Fruit fly (Drosophila melanogaster) whole organism, prepupa: ENCODE data around the gene CG3626.

Source experiments
- Blimp-1 ChIP-seq: fragments of 200-800 bp; sonication (Bioruptor generic); optimal IDR thresholded peaks from 3 replicates; lab custom pipeline; 2017; ENCODE audit warnings: missing biosample characterization, missing genetic modification characterization, mild to moderate bottlenecking, moderate library complexity, missing genetic modification reagents
- CG11294 ChIP-seq: fragments of 200-800 bp; sonication (Bioruptor generic); IDR thresholded peaks from 2 replicates; pipeline ENCODE4 v1.3.6; 2022; ENCODE audit warnings: missing biosample characterization, missing genetic modification characterization
- CG11902 ChIP-seq: fragments of 200-800 bp; sonication (Bioruptor generic); optimal IDR thresholded peaks from 3 replicates; lab custom pipeline; 2016; ENCODE audit warnings: missing biosample characterization, missing genetic modification characterization
- CG15336 ChIP-seq: fragments of 200-800 bp; sonication (Bioruptor generic); IDR thresholded peaks from 2 replicates; pipeline ENCODE4 v1.3.6; 2022; ENCODE audit warnings: missing biosample characterization, missing genetic modification characterization
- CG1621 ChIP-seq: fragments of 200-800 bp; sonication (Bioruptor generic); optimal IDR thresholded peaks from 3 replicates; lab custom pipeline; 2018; ENCODE audit warnings: missing biosample characterization, mild to moderate bottlenecking, missing genetic modification characterization
- CG3032 ChIP-seq: fragments of 200-800 bp; optimal IDR thresholded peaks from 2 replicates; lab custom pipeline; 2019; ENCODE audit warnings: missing biosample characterization, mild to moderate bottlenecking, missing genetic modification characterization, moderate library complexity
- CG31627 ChIP-seq: fragments of 200-800 bp; sonication (Bioruptor generic); optimal IDR thresholded peaks from 3 replicates; lab custom pipeline; 2016; ENCODE audit warnings: missing biosample characterization, missing genetic modification characterization
- CG32006 ChIP-seq: fragments of 200-800 bp; sonication (Bioruptor generic); optimal IDR thresholded peaks from 3 replicates; lab custom pipeline; 2017; ENCODE audit warnings: missing biosample characterization, mild to moderate bottlenecking, missing genetic modification characterization
- CG3919 ChIP-seq: fragments of 200-800 bp; sonication (Bioruptor generic); optimal IDR thresholded peaks from 3 replicates; lab custom pipeline; 2016; ENCODE audit warnings: missing biosample characterization, missing genetic modification characterization
- CG6276 ChIP-seq: fragments of 200-800 bp; sonication (Bioruptor generic); optimal IDR thresholded peaks from 2 replicates; lab custom pipeline; 2017; ENCODE audit warnings: missing biosample characterization, mild to moderate bottlenecking, missing genetic modification characterization
- CG6792 ChIP-seq: fragments of 200-800 bp; sonication (Bioruptor generic); optimal IDR thresholded peaks from 3 replicates; lab custom pipeline; 2016; ENCODE audit warnings: missing biosample characterization, missing genetic modification characterization
- CG6854 ChIP-seq: fragments of 200-800 bp; sonication (Bioruptor generic); optimal IDR thresholded peaks from 2 replicates; lab custom pipeline; 2017; ENCODE audit warnings: missing biosample characterization, mild to moderate bottlenecking, missing genetic modification characterization
- CG7368 ChIP-seq: fragments of 200-800 bp; sonication (Bioruptor generic); optimal IDR thresholded peaks from 3 replicates; lab custom pipeline; 2016; ENCODE audit warnings: missing biosample characterization, missing genetic modification characterization
- CG8119 ChIP-seq: fragments of 200-800 bp; sonication (Bioruptor generic); IDR thresholded peaks from 3 replicates; pipeline ENCODE4 v1.3.6; 2022; ENCODE audit warnings: missing biosample characterization, missing genetic modification characterization
- CG8319 ChIP-seq: fragments of 200-800 bp; sonication (Bioruptor generic); optimal IDR thresholded peaks from 3 replicates; lab custom pipeline; 2016; ENCODE audit warnings: missing biosample characterization, missing genetic modification characterization
- CG8632 ChIP-seq: fragments of 200-800 bp; sonication (Bioruptor generic); optimal IDR thresholded peaks from 3 replicates; lab custom pipeline; 2016; ENCODE audit warnings: missing biosample characterization, missing genetic modification characterization
- Eip75B ChIP-seq: fragments of 200-800 bp; sonication (Bioruptor generic); optimal IDR thresholded peaks from 3 replicates; lab custom pipeline; 2016; ENCODE audit warnings: missing biosample characterization, missing genetic modification characterization
- Eip78C ChIP-seq: fragments of 200-800 bp; sonication (Bioruptor generic); peaks from one replicate; lab custom pipeline; 2016; ENCODE audit warnings: missing biosample characterization, missing genetic modification characterization
- Eip93F ChIP-seq: fragments of 200-800 bp; sonication (Bioruptor generic); optimal IDR thresholded peaks from 2 replicates; lab custom pipeline; 2016; ENCODE audit warnings: missing biosample characterization, mild to moderate bottlenecking, missing genetic modification characterization
- Ets21C ChIP-seq: fragments of 200-800 bp; sonication (Bioruptor generic); optimal IDR thresholded peaks from 3 replicates; lab custom pipeline; 2016; ENCODE audit warnings: missing biosample characterization, missing genetic modification characterization
- Ets96B ChIP-seq: fragments of 200-800 bp; optimal IDR thresholded peaks from 2 replicates; lab custom pipeline; 2019; ENCODE audit warnings: missing biosample characterization, mild to moderate bottlenecking, missing genetic modification characterization, moderate library complexity
- Hr4 ChIP-seq: fragments of 200-800 bp; sonication (Bioruptor generic); optimal IDR thresholded peaks from 3 replicates; lab custom pipeline; 2016; ENCODE audit warnings: missing biosample characterization, missing genetic modification characterization
- OdsH ChIP-seq: fragments of 200-800 bp; sonication (Bioruptor generic); optimal IDR thresholded peaks from 3 replicates; lab custom pipeline; 2016; ENCODE audit warnings: missing biosample characterization, missing genetic modification characterization
- Sox15 ChIP-seq: fragments of 200-800 bp; sonication (Bioruptor generic); optimal IDR thresholded peaks from 3 replicates; lab custom pipeline; 2016; ENCODE audit warnings: missing biosample characterization, missing genetic modification characterization
- achi ChIP-seq: fragments of 200-800 bp; sonication (Bioruptor generic); optimal IDR thresholded peaks from 3 replicates; lab custom pipeline; 2016; ENCODE audit warnings: missing biosample characterization, missing genetic modification characterization
- acj6 ChIP-seq: fragments of 200-800 bp; sonication (Bioruptor generic); optimal IDR thresholded peaks from 3 replicates; lab custom pipeline; 2016; ENCODE audit warnings: missing biosample characterization, missing genetic modification characterization
- dac ChIP-seq: fragments of 200-800 bp; sonication (Bioruptor generic); optimal IDR thresholded peaks from 2 replicates; lab custom pipeline; 2017; ENCODE audit warnings: missing biosample characterization, mild to moderate bottlenecking, missing genetic modification characterization
- dsx ChIP-seq: fragments of 200-800 bp; optimal IDR thresholded peaks from 3 replicates; lab custom pipeline; 2019; ENCODE audit warnings: missing biosample characterization, mild to moderate bottlenecking, missing genetic modification characterization, moderate library complexity; ENCODE audit not compliant: poor library complexity, severe bottlenecking
- eg ChIP-seq: fragments of 200-800 bp; sonication (Bioruptor generic); IDR thresholded peaks from 3 replicates; pipeline ENCODE4 v1.3.6; 2022; ENCODE audit warnings: missing biosample characterization, missing genetic modification characterization
- esn ChIP-seq: fragments of 200-800 bp; sonication (Bioruptor generic); optimal IDR thresholded peaks from 2 replicates; lab custom pipeline; 2016; ENCODE audit warnings: missing biosample characterization, mild to moderate bottlenecking, missing genetic modification characterization, moderate library complexity
- fd59A ChIP-seq: fragments of 200-800 bp; sonication (Bioruptor generic); optimal IDR thresholded peaks from 2 replicates; lab custom pipeline; 2017; ENCODE audit warnings: missing biosample characterization, mild to moderate bottlenecking, missing genetic modification characterization, missing genetic modification reagents
- fd85E ChIP-seq: fragments of 200-800 bp; sonication (Bioruptor generic); optimal IDR thresholded peaks from 3 replicates; lab custom pipeline; 2016; ENCODE audit warnings: missing biosample characterization, missing genetic modification characterization
- fkh ChIP-seq: fragments of 200-800 bp; sonication (Bioruptor generic); optimal IDR thresholded peaks from 3 replicates; lab custom pipeline; 2017; ENCODE audit warnings: missing biosample characterization, mild to moderate bottlenecking, missing genetic modification characterization, moderate library complexity
- lz ChIP-seq: fragments of 200-800 bp; sonication (Bioruptor generic); optimal IDR thresholded peaks from 3 replicates; lab custom pipeline; 2016; ENCODE audit warnings: missing biosample characterization, missing genetic modification characterization
- net ChIP-seq: fragments of 200-800 bp; sonication (Bioruptor generic); optimal IDR thresholded peaks from 3 replicates; lab custom pipeline; 2016; ENCODE audit warnings: missing biosample characterization, missing genetic modification characterization
- pdm3 ChIP-seq: fragments of 200-800 bp; sonication (Bioruptor generic); optimal IDR thresholded peaks from 3 replicates; lab custom pipeline; 2016; ENCODE audit warnings: missing biosample characterization, missing genetic modification characterization
- svp ChIP-seq: fragments of 200-800 bp; sonication (Bioruptor generic); peaks from one replicate; lab custom pipeline; 2016; ENCODE audit warnings: missing biosample characterization, missing genetic modification characterization

The CG3626 gene

dm6 chrX:4329809-4330208 is 36.4 kb upstream of the CG3626 start (continued):
- TF ChIP-seq CG32006 (GFP tag; lab: Kevin White, UChicago) (peak; percentile 39), fd59A (GFP tag; lab: Kevin White, UChicago) (no peak), lz (GFP tag; lab: Kevin White, UChicago) (no peak), CG3032 (tag; lab: Kevin White, UChicago) (no peak), OdsH (GFP tag; lab: Kevin White, UChicago) (peak; percentile 33), pdm3 (GFP tag; lab: Kevin White, UChicago) (peak; percentile 5), CG3919 (GFP tag; lab: Kevin White, UChicago) (peak; percentile 27), esn (GFP tag; lab: Kevin White, UChicago) (no peak), net (GFP tag; lab: Kevin White, UChicago) (no peak), CG6792 (no peak), achi (GFP tag; lab: Kevin White, UChicago) (no peak), eg (peak; percentile 58; the same call in 2 of the 3 replicates), CG8119 (GFP tag; lab: Robert Waterston, UW) (no peak), CG15336 (GFP tag; lab: Robert Waterston, UW) (0 out of 2 replicates have a peak, but pooled peaks have one; percentile 41), Ets96B (tag; lab: Kevin White, UChicago) (no peak)
- TF ChIP-seq, all 60 proteins: peak for 15

- TF ChIP-seq pdm3 (GFP tag; lab: Kevin White, UChicago) (no peak), dsx (GFP tag; lab: Kevin White, UChicago) (no peak), CG1621 (tag; lab: Kevin White, UChicago) (no peak), CG3032 (tag; lab: Kevin White, UChicago) (no peak), CG3919 (GFP tag; lab: Kevin White, UChicago) (no peak), CG6792 (no peak), Hr4 (GFP tag; lab: Kevin White, UChicago) (no peak), CG8319 (no peak), CG8119 (GFP tag; lab: Robert Waterston, UW) (no peak), Sox15 (GFP tag; lab: Kevin White, UChicago) (no peak), CG7368 (GFP tag; lab: Kevin White, UChicago) (no peak), CG6276 (no peak), fd85E (GFP tag; lab: Kevin White, UChicago) (no peak), Eip93F (GFP tag; lab: Kevin White, UChicago) (no peak), CG31627 (GFP tag; lab: Kevin White, UChicago) (no peak), CG8632 (no peak), CG11902 (GFP tag; lab: Kevin White, UChicago) (no peak), Eip75B (GFP tag; lab: Kevin White, UChicago) (no peak), fkh (GFP tag; lab: Kevin White, UChicago) (no peak), CG6854 (GFP tag; lab: Kevin White, UChicago) (no peak)
These were observed 7.7 kb upstream of the CG3626 start for dm6 chrX:4358515-4358914.

- TF ChIP-seq CG6854 (GFP tag; lab: Kevin White, UChicago) (no peak), acj6 (no peak), Eip78C (GFP tag; lab: Kevin White, UChicago) (peak; percentile 17), CG11294 (no peak), dac (GFP tag; lab: Kevin White, UChicago) (no peak), fd85E (GFP tag; lab: Kevin White, UChicago) (no peak)
- TF ChIP-seq, all 60 proteins: peak for 1
These were observed 9.4 kb downstream of the CG3626 start for dm6 chrX:4375574-4375973.

- TF ChIP-seq Blimp-1 (GFP tag; lab: Kevin White, UChicago) (no peak), svp (GFP tag; lab: Kevin White, UChicago) (peak; percentile 60), Eip78C (GFP tag; lab: Kevin White, UChicago) (peak; percentile 71), pdm3 (GFP tag; lab: Kevin White, UChicago) (peak; percentile 0), Ets21C (GFP tag; lab: Kevin White, UChicago) (no peak), CG32006 (GFP tag; lab: Kevin White, UChicago) (peak; percentile 22)
These were observed 14.2 kb downstream of the CG3626 start for dm6 chrX:4380381-4380780.
